Fruit fly (Drosophila melanogaster): Measurements from ENCODE around the gene CG13031.

The CG13031 gene

DNA sequence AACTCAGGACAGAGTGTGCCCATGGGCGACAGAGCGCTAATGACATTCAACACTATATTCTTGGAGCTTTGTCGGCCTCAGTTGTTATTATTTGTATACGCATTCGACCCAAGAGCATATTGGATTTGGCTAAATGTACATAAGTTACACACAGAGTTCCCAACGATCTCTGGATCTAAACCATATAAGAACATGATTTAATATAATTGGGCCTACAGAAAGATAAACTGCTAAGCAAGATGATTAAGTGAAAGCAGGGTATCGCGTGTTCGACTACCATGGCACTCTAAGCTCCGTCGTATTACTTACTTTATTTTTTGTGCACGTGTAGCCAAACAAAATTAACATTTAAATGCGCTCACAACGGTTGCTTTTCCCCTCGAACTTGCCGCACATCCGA, 35.6 kb downstream of the CG13031 start (continued):
- TF ChIP-seq Smox (GFP tag; optimal IDR thresholded peaks at IDR 0.05) (no peak), Hr39 (GFP tag; optimal IDR thresholded peaks at IDR 0.05) (peak; percentile 12), CG11762 (GFP tag; optimal IDR thresholded peaks at IDR 0.05; ENCODE audit: insufficient read depth) (no peak), Hr38 (GFP tag; optimal IDR thresholded peaks at IDR 0.05) (no peak), Met (GFP tag; optimal IDR thresholded peaks at IDR 0.05) (no peak), Ets21C (GFP tag; optimal IDR thresholded peaks at IDR 0.05) (no peak), CG1621 (tag; optimal IDR thresholded peaks at IDR 0.05) (no peak), Eip75B (GFP tag; optimal IDR thresholded peaks at IDR 0.05) (no peak), CG16779 (tag; optimal IDR thresholded peaks at IDR 0.05) (no peak), Gug (GFP tag; IDR thresholded peaks at IDR 0.05) (no peak)

- peak; percentile 70; the same call in 2 of the 3 replicates for TF ChIP-seq CG6163 (GFP tag; IDR thresholded peaks at IDR 0.05)
- TF ChIP-seq CG8632 (GFP tag; optimal IDR thresholded peaks at IDR 0.05) = peak; percentile 64
- TF ChIP-seq Gug (GFP tag; IDR thresholded peaks at IDR 0.05) = no peak
- peak; percentile 33 for TF ChIP-seq Sox102F (GFP tag; optimal IDR thresholded peaks at IDR 0.05)
- peak; percentile 76 for TF ChIP-seq CG15336 (GFP tag; IDR thresholded peaks at IDR 0.05)
- peak; percentile 14 for TF ChIP-seq CG16779 (tag; optimal IDR thresholded peaks at IDR 0.05)
- TF ChIP-seq eg (GFP tag; IDR thresholded peaks at IDR 0.05) = no peak
- peak; percentile 56 for TF ChIP-seq spab (GFP tag; optimal IDR thresholded peaks at IDR 0.05)
- TF ChIP-seq Blimp-1 (GFP tag; optimal IDR thresholded peaks at IDR 0.05) = no peak
- no peak for TF ChIP-seq Hr38 (GFP tag; optimal IDR thresholded peaks at IDR 0.05)
- no peak for TF ChIP-seq CG11294 (GFP tag; IDR thresholded peaks at IDR 0.05)
- TF ChIP-seq CG3032 (tag; optimal IDR thresholded peaks at IDR 0.05) = peak; percentile 62
- no peak for TF ChIP-seq Eip93F (GFP tag; optimal IDR thresholded peaks at IDR 0.05)
- no peak for TF ChIP-seq Hr39 (GFP tag; optimal IDR thresholded peaks at IDR 0.05)
- peak; percentile 57 for TF ChIP-seq Sox14 (GFP tag; optimal IDR thresholded peaks at IDR 0.05)
- peak; percentile 23 for TF ChIP-seq CG11762 (GFP tag; optimal IDR thresholded peaks at IDR 0.05; ENCODE audit: insufficient read depth)
- no peak for TF ChIP-seq CG11902 (GFP tag; optimal IDR thresholded peaks at IDR 0.05)
- TF ChIP-seq Lpt (GFP tag; optimal IDR thresholded peaks at IDR 0.05) = no peak
- peak; percentile 48 for TF ChIP-seq Eip75B (GFP tag; optimal IDR thresholded peaks at IDR 0.05)
- TF ChIP-seq CG31627 (GFP tag; optimal IDR thresholded peaks at IDR 0.05) = no peak
- TF ChIP-seq Met (GFP tag; optimal IDR thresholded peaks at IDR 0.05) = peak; percentile 47
- TF ChIP-seq CG8319 (GFP tag; optimal IDR thresholded peaks at IDR 0.05) = no peak
- peak; percentile 43 to 74 for TF ChIP-seq ss (GFP tag; optimal IDR thresholded peaks at IDR 0.05)
- peak; percentile 49 to 71 for TF ChIP-seq salr (GFP tag; optimal IDR thresholded peaks at IDR 0.05)
- TF ChIP-seq CG3919 (GFP tag; optimal IDR thresholded peaks at IDR 0.05) = peak; percentile 43
- TF ChIP-seq acj6 (GFP tag; optimal IDR thresholded peaks at IDR 0.05) = peak; percentile 71
- TF ChIP-seq Smox (GFP tag; optimal IDR thresholded peaks at IDR 0.05) = peak; percentile 46
- no peak for TF ChIP-seq Ets21C (GFP tag; optimal IDR thresholded peaks at IDR 0.05)
- TF ChIP-seq CG1621 (tag; optimal IDR thresholded peaks at IDR 0.05) = peak; percentile 58
- no peak for TF ChIP-seq cyc (GFP tag; optimal IDR thresholded peaks at IDR 0.05)
- TF ChIP-seq Hr4 (GFP tag; optimal IDR thresholded peaks at IDR 0.05) = peak; percentile 58
- TF ChIP-seq CG34406 (GFP tag; optimal IDR thresholded peaks at IDR 0.05) = peak; percentile 58
- TF ChIP-seq CG6808 (GFP tag; optimal IDR thresholded peaks at IDR 0.05) = peak; percentile 65
- peak; percentile 79 for TF ChIP-seq achi (GFP tag; optimal IDR thresholded peaks at IDR 0.05)
- peak; percentile 71 for TF ChIP-seq CG10631 (GFP tag; optimal IDR thresholded peaks at IDR 0.05)
- TF ChIP-seq fkh (GFP tag; optimal IDR thresholded peaks at IDR 0.05) = no peak
- peak; percentile 92 for TF ChIP-seq Eip78C (GFP tag)
- no peak for TF ChIP-seq fd85E (GFP tag; optimal IDR thresholded peaks at IDR 0.05)
- peak; percentile 56 for TF ChIP-seq CG10669 (GFP tag; optimal IDR thresholded peaks at IDR 0.05)
- peak; percentile 43 for TF ChIP-seq esn (GFP tag; optimal IDR thresholded peaks at IDR 0.05)
- no peak for TF ChIP-seq topi (GFP tag; optimal IDR thresholded peaks at IDR 0.05)
- no peak for TF ChIP-seq lz (GFP tag; optimal IDR thresholded peaks at IDR 0.05)
- TF ChIP-seq dac (GFP tag; optimal IDR thresholded peaks at IDR 0.05) = no peak
- peak; percentile 69 for TF ChIP-seq dsx (GFP tag; optimal IDR thresholded peaks at IDR 0.05; ENCODE audit: poor library complexity, severe bottlenecking)
- TF ChIP-seq CG6854 (GFP tag; optimal IDR thresholded peaks at IDR 0.05) = no peak
- TF ChIP-seq pdm3 (GFP tag; optimal IDR thresholded peaks at IDR 0.05) = peak; percentile 69
These were observed 37.7 kb downstream of the CG13031 start for dm6 chr3L:16762203-16762997.
